Worm (Caenorhabditis elegans): ENCODE measurements around the gene mys-1.

- TF ChIP-seq him-1 (tag; optimal IDR thresholded peaks at IDR 0.05) (no peak), W03F9.2 (tag; optimal IDR thresholded peaks at IDR 0.05) (no peak), dao-5 (tag; optimal IDR thresholded peaks at IDR 0.05) (no peak)
These were observed 45.0 kb upstream of the mys-1 start, which contains the start of gene T01C4.8 for ce11 chrV:7129460-7129859.
